Worm (Caenorhabditis elegans) whole organism, L1 larva: Measurements from ENCODE around the gene skr-19.

ENCODE experiments used
- C04F5.9 ChIP-seq: sonication (generic microtip); optimal IDR thresholded peaks from 2 replicates; lab custom pipeline; 2016; ENCODE audit warnings: missing genetic modification characterization, missing compliant biosample characterization
- C16A3.4 ChIP-seq: fragments of 150-350 bp; optimal IDR thresholded peaks from 2 replicates; lab custom pipeline; 2014; ENCODE audit warnings: missing biosample characterization, missing genetic modification characterization
- C34B4.2 ChIP-seq: sonication (generic microtip); optimal IDR thresholded peaks from 2 replicates; lab custom pipeline; 2017; ENCODE audit warnings: mild to moderate bottlenecking, missing genetic modification characterization, missing compliant biosample characterization
- F16B12.6 ChIP-seq: fragments of 150-350 bp; optimal IDR thresholded peaks from 2 replicates; lab custom pipeline; 2014; ENCODE audit warnings: missing biosample characterization, missing genetic modification characterization
- aly-2 ChIP-seq: fragments of 150-350 bp; optimal IDR thresholded peaks from 2 replicates; lab custom pipeline; 2014; ENCODE audit warnings: missing biosample characterization, missing genetic modification characterization
- ama-1 ChIP-seq: fragments of 150-350 bp; optimal IDR thresholded peaks from 2 replicates; lab custom pipeline; 2014
- ceh-63 ChIP-seq: fragments of 200-800 bp; sonication (Bioruptor generic); optimal IDR thresholded peaks from 2 replicates; lab custom pipeline; 2018; ENCODE audit warnings: mild to moderate bottlenecking, missing genetic modification characterization, missing compliant biosample characterization
- ceh-8 ChIP-seq: fragments of 200-800 bp; sonication (Bioruptor generic); optimal IDR thresholded peaks from 2 replicates; lab custom pipeline; 2018; ENCODE audit warnings: mild to moderate bottlenecking, missing genetic modification characterization, moderate library complexity, missing compliant biosample characterization
- ceh-82 ChIP-seq, 3 experiments: fragments of 150-350 bp in 1 of 3; sonication (generic microtip) in 2 of 3; optimal IDR thresholded peaks; 2 replicates each; lab custom pipeline; 2014 to 2017; ENCODE audit warnings: missing biosample characterization in 3 of 3, missing genetic modification characterization in 3 of 3
- ceh-88 ChIP-seq: fragments of 200-800 bp; sonication (Bioruptor generic); IDR thresholded peaks from 2 replicates; pipeline ENCODE4 v1.3.6; 2022; ENCODE audit warnings: missing genetic modification characterization, missing compliant biosample characterization
- ceh-90 ChIP-seq: sonication (generic microtip); optimal IDR thresholded peaks from 2 replicates; lab custom pipeline; 2016; ENCODE audit warnings: missing genetic modification characterization, missing compliant biosample characterization
- dsc-1 ChIP-seq: sonication (generic microtip); optimal IDR thresholded peaks from 2 replicates; lab custom pipeline; 2016; ENCODE audit warnings: mild to moderate bottlenecking, missing genetic modification characterization, missing compliant biosample characterization
- efl-1 ChIP-seq, 4 experiments: fragments of 150-350 bp; optimal IDR thresholded peaks in 3 of 4; peaks in 1 of 4; 1 replicate in 1 of 4; 2 replicates in 3 of 4; lab custom pipeline; 2014; ENCODE audit warnings: missing biosample characterization in 2 of 4, missing genetic modification characterization in 2 of 4, missing genetic modification reagents in 2 of 4
- egl-13 ChIP-seq: sonication (generic microtip); optimal IDR thresholded peaks from 2 replicates; lab custom pipeline; 2016; ENCODE audit warnings: missing genotype, missing genetic modification reagents, missing genetic modification characterization, missing compliant biosample characterization
- fkh-10 ChIP-seq: sonication (generic microtip); optimal IDR thresholded peaks from 2 replicates; lab custom pipeline; 2017; ENCODE audit warnings: missing biosample characterization, missing genetic modification reagents, missing genetic modification characterization
- fkh-4 ChIP-seq: sonication (generic microtip); optimal IDR thresholded peaks from 2 replicates; lab custom pipeline; 2016; ENCODE audit warnings: missing compliant biosample characterization, missing genetic modification characterization, borderline replicate concordance
- fkh-8 ChIP-seq: sonication (generic microtip); optimal IDR thresholded peaks from 2 replicates; lab custom pipeline; 2016; ENCODE audit warnings: mild to moderate bottlenecking, missing genetic modification characterization, missing compliant biosample characterization
- hlh-17 ChIP-seq: fragments of 200-800 bp; sonication (Bioruptor generic); optimal IDR thresholded peaks from 2 replicates; lab custom pipeline; 2018; ENCODE audit warnings: missing genetic modification characterization, mild to moderate bottlenecking, missing compliant biosample characterization, moderate library complexity, borderline replicate concordance
- hlh-4 ChIP-seq: sonication (generic microtip); optimal IDR thresholded peaks from 2 replicates; lab custom pipeline; 2016; ENCODE audit warnings: mild to moderate bottlenecking, missing genetic modification characterization, missing compliant biosample characterization
- hpl-2 ChIP-seq: fragments of 150-350 bp; optimal IDR thresholded peaks from 2 replicates; lab custom pipeline; 2014; ENCODE audit warnings: missing biosample characterization, missing genetic modification reagents, missing genetic modification characterization
- isw-1 ChIP-seq: fragments of 200-800 bp; sonication (Bioruptor generic); IDR thresholded peaks from 2 replicates; pipeline ENCODE4 v1.3.6; 2022; ENCODE audit warnings: missing genetic modification characterization, missing compliant biosample characterization
- jun-1 ChIP-seq: fragments of 150-350 bp; optimal IDR thresholded peaks from 2 replicates; lab custom pipeline; 2014; ENCODE audit warnings: missing biosample characterization, missing genetic modification reagents, missing genetic modification characterization
- lin-14 ChIP-seq: fragments of 200-800 bp; sonication (Bioruptor generic); optimal IDR thresholded peaks from 2 replicates; lab custom pipeline; 2018; ENCODE audit warnings: mild to moderate bottlenecking, missing genetic modification characterization, moderate library complexity, missing compliant biosample characterization
- lin-39 ChIP-seq: fragments of 150-350 bp; optimal IDR thresholded peaks from 2 replicates; lab custom pipeline; 2014; ENCODE audit warnings: missing biosample characterization, missing genetic modification reagents, missing genetic modification characterization
- lir-3 ChIP-seq: sonication (generic microtip); optimal IDR thresholded peaks from 2 replicates; lab custom pipeline; 2016; ENCODE audit warnings: mild to moderate bottlenecking, missing genetic modification characterization, moderate library complexity, missing compliant biosample characterization; ENCODE audit not compliant: poor library complexity
- mab-9 ChIP-seq: fragments of 200-800 bp; sonication (Bioruptor generic); IDR thresholded peaks from 2 replicates; pipeline ENCODE4 v1.3.6; 2022; ENCODE audit warnings: missing genetic modification reagents, missing genetic modification characterization, missing compliant biosample characterization
- mep-1 ChIP-seq: fragments of 150-350 bp; optimal IDR thresholded peaks from 2 replicates; lab custom pipeline; 2014; ENCODE audit warnings: missing biosample characterization, missing genetic modification characterization
- nhr-11 ChIP-seq: fragments of 150-350 bp; optimal IDR thresholded peaks from 2 replicates; lab custom pipeline; 2014; ENCODE audit warnings: missing biosample characterization, missing genetic modification characterization
- nhr-20 ChIP-seq: sonication (generic microtip); optimal IDR thresholded peaks from 2 replicates; lab custom pipeline; 2016; ENCODE audit warnings: mild to moderate bottlenecking, missing genetic modification characterization, missing compliant biosample characterization
- nhr-237 ChIP-seq: fragments of 150-350 bp; optimal IDR thresholded peaks from 2 replicates; lab custom pipeline; 2014; ENCODE audit warnings: missing biosample characterization, missing genetic modification characterization
- nhr-77 ChIP-seq: fragments of 150-350 bp; optimal IDR thresholded peaks from 2 replicates; lab custom pipeline; 2014; ENCODE audit warnings: missing biosample characterization, missing genetic modification characterization
- nhr-90 ChIP-seq: sonication (generic microtip); optimal IDR thresholded peaks from 2 replicates; lab custom pipeline; 2016; ENCODE audit warnings: mild to moderate bottlenecking, missing genetic modification characterization, missing compliant biosample characterization; ENCODE audit not compliant: poor library complexity
- pag-3 ChIP-seq: sonication (generic microtip); optimal IDR thresholded peaks from 2 replicates; lab custom pipeline; 2017; ENCODE audit warnings: missing genetic modification characterization, mild to moderate bottlenecking, missing compliant biosample characterization, antibody characterized with exemption, borderline replicate concordance; ENCODE audit not compliant: insufficient read depth
- rnt-1 ChIP-seq: sonication (generic microtip); optimal IDR thresholded peaks from 2 replicates; lab custom pipeline; 2016; ENCODE audit warnings: mild to moderate bottlenecking, missing genetic modification characterization, moderate library complexity, missing compliant biosample characterization
- skn-1 ChIP-seq: fragments of 150-350 bp; optimal IDR thresholded peaks from 2 replicates; lab custom pipeline; 2014; ENCODE audit warnings: missing biosample characterization, missing genetic modification characterization
- snpc-4 ChIP-seq: fragments of 150-350 bp; optimal IDR thresholded peaks from 2 replicates; lab custom pipeline; 2014; ENCODE audit warnings: missing biosample characterization, missing genetic modification characterization
- sup-37 ChIP-seq: fragments of 200-800 bp; sonication (Bioruptor generic); optimal IDR thresholded peaks from 2 replicates; lab custom pipeline; 2018; ENCODE audit warnings: mild to moderate bottlenecking, missing genetic modification characterization, missing compliant biosample characterization
- tbx-2 ChIP-seq: sonication (generic microtip); optimal IDR thresholded peaks from 2 replicates; lab custom pipeline; 2016; ENCODE audit warnings: missing genetic modification characterization, missing compliant biosample characterization
- unc-130 ChIP-seq: fragments of 150-350 bp; optimal IDR thresholded peaks from 2 replicates; lab custom pipeline; 2017; ENCODE audit warnings: missing biosample characterization, missing genetic modification characterization, inconsistent platforms
- unc-30 ChIP-seq: sonication (generic microtip); optimal IDR thresholded peaks from 2 replicates; lab custom pipeline; 2017; ENCODE audit warnings: missing biosample characterization, missing genetic modification characterization
- zip-4 ChIP-seq: fragments of 200-800 bp; sonication (Bioruptor generic); optimal IDR thresholded peaks from 2 replicates; lab custom pipeline; 2018; ENCODE audit warnings: mild to moderate bottlenecking, missing genetic modification characterization, moderate library complexity, missing compliant biosample characterization
- ztf-11 ChIP-seq, 2 experiments: sonication (generic microtip); optimal IDR thresholded peaks; 2 replicates each; lab custom pipeline; 2016 to 2017; ENCODE audit warnings: missing genetic modification characterization in 2 of 2, missing biosample characterization in 1 of 2, missing compliant biosample characterization in 1 of 2
- ztf-4 ChIP-seq: fragments of 150-350 bp; optimal IDR thresholded peaks from 2 replicates; lab custom pipeline; 2014; ENCODE audit warnings: missing biosample characterization, missing genetic modification characterization

Gene skr-19

ce11 chrX:13209026-13209425 lies 15.5 kb downstream of the skr-19 start:
- TF ChIP-seq unc-130 (tag; lab: Kevin White, UChicago) (no peak), ceh-63 (no peak), zip-4 (GFP tag; lab: Kevin White, UChicago) (no peak), unc-30 (tag; lab: Kevin White, UChicago) (no peak), ceh-82 (tag; optimal IDR thresholded peaks at IDR 0.05; lab: Kevin White, UChicago) (peak in 1 of 3 experiments; percentile 0), lin-14 (GFP tag; lab: Kevin White, UChicago) (peak; percentile 61), nhr-20 (tag; lab: Kevin White, UChicago) (no peak), ceh-88 (GFP tag; lab: Robert Waterston, UW) (no peak), fkh-10 (peak; percentile 69), aly-2 (tag; lab: Kevin White, UChicago) (no peak), nhr-11 (tag; lab: Kevin White, UChicago) (no peak)

- no peak for TF ChIP-seq nhr-77
- no peak for TF ChIP-seq C16A3.4
- TF ChIP-seq F16B12.6 (tag; lab: Kevin White, UChicago), result no peak
- no peak for TF ChIP-seq fkh-8 (tag; lab: Kevin White, UChicago)
- TF ChIP-seq ceh-82 (tag; optimal IDR thresholded peaks at IDR 0.05; lab: Kevin White, UChicago), result peak in 1 of 3 experiments; percentile 6
- TF ChIP-seq fkh-10, result peak; percentile 84
- no peak for TF ChIP-seq nhr-237 (tag; lab: Kevin White, UChicago)
- no peak for TF ChIP-seq efl-1 (optimal IDR thresholded peaks at IDR 0.05; lab: Kevin White, UChicago)
- peak in 1 of 2 experiments; percentile 82 for TF ChIP-seq efl-1 (GFP tag; optimal IDR thresholded peaks at IDR 0.05 in 1 of 2; lab: Kevin White, UChicago)
- TF ChIP-seq fkh-4 (tag; lab: Kevin White, UChicago), result no peak
- no peak for TF ChIP-seq isw-1 (GFP tag; lab: Robert Waterston, UW)
- TF ChIP-seq dsc-1 (tag; lab: Kevin White, UChicago), result no peak
- TF ChIP-seq ama-1 (lab: Kevin White, UChicago), result no peak
- TF ChIP-seq sup-37 (GFP tag; lab: Kevin White, UChicago), result no peak
- no peak for TF ChIP-seq lin-39 (tag; lab: Kevin White, UChicago)
- TF ChIP-seq ceh-8 (GFP tag; lab: Kevin White, UChicago), result no peak
- TF ChIP-seq lin-14 (GFP tag; lab: Kevin White, UChicago), result peak; percentile 74
- no peak for TF ChIP-seq pag-3 (tag; lab: Kevin White, UChicago)
- no peak for TF ChIP-seq C34B4.2 (tag; lab: Kevin White, UChicago)
- TF ChIP-seq ztf-11 (tag; optimal IDR thresholded peaks at IDR 0.05; lab: Kevin White, UChicago), result no peak
- no peak for TF ChIP-seq C04F5.9 (tag; lab: Kevin White, UChicago)
- no peak for TF ChIP-seq egl-13 (tag; lab: Kevin White, UChicago)
- peak; percentile 22 for TF ChIP-seq rnt-1 (tag; lab: Kevin White, UChicago)
- no peak for TF ChIP-seq mab-9 (GFP tag; lab: Robert Waterston, UW)
- TF ChIP-seq mep-1 (tag; lab: Kevin White, UChicago), result no peak
- no peak for TF ChIP-seq hpl-2 (GFP tag; lab: Kevin White, UChicago)
- TF ChIP-seq, all 84 proteins: peak for 5
Measured at ce11 chrX:13206911-13207310, 17.6 kb downstream of the skr-19 start.

- TF ChIP-seq tbx-2, result no peak
- no peak for TF ChIP-seq efl-1 (optimal IDR thresholded peaks at IDR 0.05; lab: Kevin White, UChicago)
- no peak for TF ChIP-seq efl-1 (GFP tag; optimal IDR thresholded peaks at IDR 0.05 in 1 of 2; lab: Kevin White, UChicago)
- no peak for TF ChIP-seq nhr-11 (tag; lab: Kevin White, UChicago)
- no peak for TF ChIP-seq ceh-63
- TF ChIP-seq hlh-4 (tag; lab: Kevin White, UChicago), result no peak
- TF ChIP-seq skn-1 (tag; lab: Kevin White, UChicago), result no peak
- no peak for TF ChIP-seq C04F5.9 (tag; lab: Kevin White, UChicago)
- peak; percentile 72 for TF ChIP-seq fkh-10
- no peak for TF ChIP-seq ceh-90 (tag; lab: Kevin White, UChicago)
- no peak for TF ChIP-seq jun-1 (tag; lab: Kevin White, UChicago)
- TF ChIP-seq nhr-90, result no peak
- no peak for TF ChIP-seq ceh-88 (GFP tag; lab: Robert Waterston, UW)
- TF ChIP-seq dsc-1 (tag; lab: Kevin White, UChicago), result no peak
- peak; percentile 58 for TF ChIP-seq lin-14 (GFP tag; lab: Kevin White, UChicago)
- TF ChIP-seq lir-3, result no peak
- TF ChIP-seq ztf-4 (tag; lab: Kevin White, UChicago), result no peak
- no peak for TF ChIP-seq snpc-4 (tag; lab: Kevin White, UChicago)
- no peak for TF ChIP-seq hlh-17 (GFP tag; lab: Kevin White, UChicago)
- TF ChIP-seq, all 84 proteins: peak for 2
Measured at ce11 chrX:13206011-13206410, 18.5 kb downstream of the skr-19 start.
